Fruit fly (Drosophila melanogaster) whole organism, adult: Measurements from ENCODE around the gene PGRP-SA.
"Not testable (repeated sequence)": the region's sequence is repeated elsewhere in the genome, so short reads cannot be mapped to it uniquely, and the experiment has no call there.

Experiments used
- CG11617 ChIP-seq: fragments of 200-800 bp; sonication (Bioruptor generic); optimal IDR thresholded peaks from 2 replicates; lab custom pipeline; 2017; ENCODE audit warnings: mild to moderate bottlenecking, missing biosample characterization, missing genetic modification reagents, missing genetic modification characterization
- CG12768 ChIP-seq: fragments of 200-800 bp; sonication (Bioruptor generic); optimal IDR thresholded peaks from 2 replicates; lab custom pipeline; 2017; ENCODE audit warnings: missing biosample characterization, missing genetic modification characterization, mild to moderate bottlenecking, moderate library complexity, missing genetic modification reagents
- CG33017 ChIP-seq: fragments of 200-800 bp; sonication (Bioruptor generic); optimal IDR thresholded peaks from 2 replicates; lab custom pipeline; 2018; ENCODE audit warnings: missing biosample characterization, mild to moderate bottlenecking, missing genetic modification characterization, moderate library complexity
- CG7101 ChIP-seq: fragments of 200-800 bp; sonication (Bioruptor generic); optimal IDR thresholded peaks from 2 replicates; lab custom pipeline; 2018; ENCODE audit warnings: missing biosample characterization, mild to moderate bottlenecking, missing genetic modification characterization, moderate library complexity
- bab1 ChIP-seq: fragments of 200-800 bp; sonication (Bioruptor generic); optimal IDR thresholded peaks from 3 replicates; lab custom pipeline; 2019; ENCODE audit warnings: missing biosample characterization, mild to moderate bottlenecking, missing genetic modification characterization, moderate library complexity
- cic ChIP-seq: fragments of 200-800 bp; sonication (Bioruptor generic); optimal IDR thresholded peaks from 2 replicates; lab custom pipeline; 2017; ENCODE audit warnings: missing biosample characterization, mild to moderate bottlenecking, missing genetic modification characterization, moderate library complexity
- ovo ChIP-seq: fragments of 200-800 bp; sonication (Bioruptor generic); optimal IDR thresholded peaks from 2 replicates; lab custom pipeline; 2016; ENCODE audit warnings: missing biosample characterization, missing genetic modification characterization
- pad ChIP-seq: fragments of 200-800 bp; sonication (Bioruptor generic); optimal IDR thresholded peaks from 3 replicates; lab custom pipeline; 2017; ENCODE audit warnings: missing biosample characterization, missing genetic modification characterization, mild to moderate bottlenecking, moderate library complexity, missing genetic modification reagents
- toe ChIP-seq: fragments of 200-800 bp; sonication (Bioruptor generic); optimal IDR thresholded peaks from 2 replicates; lab custom pipeline; 2016; ENCODE audit warnings: missing biosample characterization, missing genetic modification characterization

DNA sequence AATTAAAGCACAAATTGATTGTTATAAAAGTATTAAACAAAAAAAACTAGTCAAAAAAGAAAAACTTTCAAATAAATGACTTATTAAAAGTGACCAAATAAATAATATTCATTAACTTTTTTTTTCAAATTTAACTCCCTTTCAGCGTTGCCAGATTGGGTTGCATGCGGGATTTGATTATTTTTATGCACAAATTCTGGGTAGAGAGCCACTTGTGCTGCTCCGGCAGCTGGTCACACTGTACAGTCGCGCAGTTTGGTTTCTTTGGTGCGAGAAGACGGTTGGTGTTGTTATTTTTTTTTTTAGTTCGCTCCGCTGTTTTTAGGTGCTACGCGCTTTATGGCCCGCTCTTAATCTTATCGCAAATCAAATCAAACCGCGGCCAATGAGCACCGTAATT is 38.1 kb downstream of the PGRP-SA start, which contains the start of gene rho-4:
- TF ChIP-seq CG12768 (GFP tag; lab: Kevin White, UChicago); CG7101 (tag; lab: Kevin White, UChicago); cic (GFP tag; lab: Kevin White, UChicago); bab1 (GFP tag; lab: Kevin White, UChicago); CG33017 (tag; lab: Kevin White, UChicago); toe (GFP tag; lab: Kevin White, UChicago); CG11617 (GFP tag; lab: Kevin White, UChicago); ovo; pad (GFP tag; lab: Kevin White, UChicago): not testable (repeated sequence)
